Fruit fly (Drosophila melanogaster) whole organism, prepupa: ENCODE data around the gene akirin.
A peak's percentile ranks its signal among the peaks of the same experiment; 100 is the strongest.

Experiments
- Blimp-1 ChIP-seq: fragments of 200-800 bp; sonication (Bioruptor generic); optimal IDR thresholded peaks from 3 replicates; lab custom pipeline; 2017; ENCODE audit warnings: missing biosample characterization, missing genetic modification characterization, mild to moderate bottlenecking, moderate library complexity, missing genetic modification reagents
- CG10631 ChIP-seq: fragments of 200-800 bp; sonication (Bioruptor generic); optimal IDR thresholded peaks from 2 replicates; lab custom pipeline; 2016; ENCODE audit warnings: missing biosample characterization, missing genetic modification characterization
- CG10669 ChIP-seq: fragments of 200-800 bp; sonication (Bioruptor generic); optimal IDR thresholded peaks from 3 replicates; lab custom pipeline; 2018; ENCODE audit warnings: missing biosample characterization, mild to moderate bottlenecking, missing genetic modification characterization, moderate library complexity
- CG11294 ChIP-seq: fragments of 200-800 bp; sonication (Bioruptor generic); IDR thresholded peaks from 2 replicates; pipeline ENCODE4 v1.3.6; 2022; ENCODE audit warnings: missing biosample characterization, missing genetic modification characterization
- CG11762 ChIP-seq: fragments of 200-800 bp; sonication (Bioruptor generic); optimal IDR thresholded peaks from 3 replicates; lab custom pipeline; 2016; ENCODE audit warnings: missing biosample characterization, missing genetic modification characterization; ENCODE audit not compliant: insufficient read depth
- CG11902 ChIP-seq: fragments of 200-800 bp; sonication (Bioruptor generic); optimal IDR thresholded peaks from 3 replicates; lab custom pipeline; 2016; ENCODE audit warnings: missing biosample characterization, missing genetic modification characterization
- CG15336 ChIP-seq: fragments of 200-800 bp; sonication (Bioruptor generic); IDR thresholded peaks from 2 replicates; pipeline ENCODE4 v1.3.6; 2022; ENCODE audit warnings: missing biosample characterization, missing genetic modification characterization
- CG1621 ChIP-seq: fragments of 200-800 bp; sonication (Bioruptor generic); optimal IDR thresholded peaks from 3 replicates; lab custom pipeline; 2018; ENCODE audit warnings: missing biosample characterization, mild to moderate bottlenecking, missing genetic modification characterization
- CG16779 ChIP-seq: fragments of 200-800 bp; sonication (Bioruptor generic); optimal IDR thresholded peaks from 3 replicates; lab custom pipeline; 2017; ENCODE audit warnings: missing biosample characterization, mild to moderate bottlenecking, missing genetic modification characterization
- CG3032 ChIP-seq: fragments of 200-800 bp; optimal IDR thresholded peaks from 2 replicates; lab custom pipeline; 2019; ENCODE audit warnings: missing biosample characterization, mild to moderate bottlenecking, missing genetic modification characterization, moderate library complexity
- CG31627 ChIP-seq: fragments of 200-800 bp; sonication (Bioruptor generic); optimal IDR thresholded peaks from 3 replicates; lab custom pipeline; 2016; ENCODE audit warnings: missing biosample characterization, missing genetic modification characterization
- CG32006 ChIP-seq: fragments of 200-800 bp; sonication (Bioruptor generic); optimal IDR thresholded peaks from 3 replicates; lab custom pipeline; 2017; ENCODE audit warnings: missing biosample characterization, mild to moderate bottlenecking, missing genetic modification characterization
- CG34406 ChIP-seq: fragments of 200-800 bp; sonication (Bioruptor generic); optimal IDR thresholded peaks from 3 replicates; lab custom pipeline; 2016; ENCODE audit warnings: missing biosample characterization, missing genetic modification characterization
- CG3919 ChIP-seq: fragments of 200-800 bp; sonication (Bioruptor generic); optimal IDR thresholded peaks from 3 replicates; lab custom pipeline; 2016; ENCODE audit warnings: missing biosample characterization, missing genetic modification characterization
- CG4318 ChIP-seq: fragments of 200-800 bp; sonication (Bioruptor generic); optimal IDR thresholded peaks from 3 replicates; lab custom pipeline; 2017; ENCODE audit warnings: missing biosample characterization, mild to moderate bottlenecking, missing genetic modification characterization
- CG6163 ChIP-seq: fragments of 200-800 bp; sonication (Bioruptor generic); IDR thresholded peaks from 3 replicates; pipeline ENCODE4 v1.3.6; 2022; ENCODE audit warnings: missing biosample characterization, missing genetic modification characterization
- CG6276 ChIP-seq: fragments of 200-800 bp; sonication (Bioruptor generic); optimal IDR thresholded peaks from 2 replicates; lab custom pipeline; 2017; ENCODE audit warnings: missing biosample characterization, mild to moderate bottlenecking, missing genetic modification characterization
- CG6792 ChIP-seq: fragments of 200-800 bp; sonication (Bioruptor generic); optimal IDR thresholded peaks from 3 replicates; lab custom pipeline; 2016; ENCODE audit warnings: missing biosample characterization, missing genetic modification characterization
- CG6808 ChIP-seq: fragments of 200-800 bp; sonication (Bioruptor generic); optimal IDR thresholded peaks from 3 replicates; lab custom pipeline; 2017; ENCODE audit warnings: missing biosample characterization, missing genetic modification characterization, mild to moderate bottlenecking, moderate library complexity, missing genetic modification reagents
- CG6854 ChIP-seq: fragments of 200-800 bp; sonication (Bioruptor generic); optimal IDR thresholded peaks from 2 replicates; lab custom pipeline; 2017; ENCODE audit warnings: missing biosample characterization, mild to moderate bottlenecking, missing genetic modification characterization
- CG7368 ChIP-seq: fragments of 200-800 bp; sonication (Bioruptor generic); optimal IDR thresholded peaks from 3 replicates; lab custom pipeline; 2016; ENCODE audit warnings: missing biosample characterization, missing genetic modification characterization
- CG8119 ChIP-seq: fragments of 200-800 bp; sonication (Bioruptor generic); IDR thresholded peaks from 3 replicates; pipeline ENCODE4 v1.3.6; 2022; ENCODE audit warnings: missing biosample characterization, missing genetic modification characterization
- CG8319 ChIP-seq: fragments of 200-800 bp; sonication (Bioruptor generic); optimal IDR thresholded peaks from 3 replicates; lab custom pipeline; 2016; ENCODE audit warnings: missing biosample characterization, missing genetic modification characterization
- Eip78C ChIP-seq: fragments of 200-800 bp; sonication (Bioruptor generic); peaks from one replicate; lab custom pipeline; 2016; ENCODE audit warnings: missing biosample characterization, missing genetic modification characterization
- Eip93F ChIP-seq: fragments of 200-800 bp; sonication (Bioruptor generic); optimal IDR thresholded peaks from 2 replicates; lab custom pipeline; 2016; ENCODE audit warnings: missing biosample characterization, mild to moderate bottlenecking, missing genetic modification characterization
- Ets21C ChIP-seq: fragments of 200-800 bp; sonication (Bioruptor generic); optimal IDR thresholded peaks from 3 replicates; lab custom pipeline; 2016; ENCODE audit warnings: missing biosample characterization, missing genetic modification characterization
- Hr38 ChIP-seq: sonication (Bioruptor generic); optimal IDR thresholded peaks from 2 replicates; lab custom pipeline; 2016; ENCODE audit warnings: missing biosample characterization, missing genetic modification characterization
- Hr39 ChIP-seq: fragments of 200-800 bp; sonication (Bioruptor generic); optimal IDR thresholded peaks from 2 replicates; lab custom pipeline; 2016; ENCODE audit warnings: missing biosample characterization, missing genetic modification characterization
- Hr4 ChIP-seq: fragments of 200-800 bp; sonication (Bioruptor generic); optimal IDR thresholded peaks from 3 replicates; lab custom pipeline; 2016; ENCODE audit warnings: missing biosample characterization, missing genetic modification characterization
- Lpt ChIP-seq: fragments of 200-800 bp; sonication (Bioruptor generic); optimal IDR thresholded peaks from 3 replicates; lab custom pipeline; 2016; ENCODE audit warnings: missing biosample characterization, missing genetic modification characterization
- OdsH ChIP-seq: fragments of 200-800 bp; sonication (Bioruptor generic); optimal IDR thresholded peaks from 3 replicates; lab custom pipeline; 2016; ENCODE audit warnings: missing biosample characterization, missing genetic modification characterization
- Sox102F ChIP-seq: fragments of 200-800 bp; sonication (Bioruptor generic); optimal IDR thresholded peaks from 2 replicates; lab custom pipeline; 2016; ENCODE audit warnings: missing biosample characterization, mild to moderate bottlenecking, missing genetic modification characterization
- Sox14 ChIP-seq: fragments of 200-800 bp; sonication (Bioruptor generic); optimal IDR thresholded peaks from 3 replicates; lab custom pipeline; 2016; ENCODE audit warnings: missing biosample characterization, missing genetic modification characterization
- Sox15 ChIP-seq: fragments of 200-800 bp; sonication (Bioruptor generic); optimal IDR thresholded peaks from 3 replicates; lab custom pipeline; 2016; ENCODE audit warnings: missing biosample characterization, missing genetic modification characterization
- acj6 ChIP-seq: fragments of 200-800 bp; sonication (Bioruptor generic); optimal IDR thresholded peaks from 3 replicates; lab custom pipeline; 2016; ENCODE audit warnings: missing biosample characterization, missing genetic modification characterization
- cyc ChIP-seq: fragments of 200-800 bp; sonication (Bioruptor generic); optimal IDR thresholded peaks from 3 replicates; lab custom pipeline; 2016; ENCODE audit warnings: missing biosample characterization, missing genetic modification characterization
- eg ChIP-seq: fragments of 200-800 bp; sonication (Bioruptor generic); IDR thresholded peaks from 3 replicates; pipeline ENCODE4 v1.3.6; 2022; ENCODE audit warnings: missing biosample characterization, missing genetic modification characterization
- fd59A ChIP-seq: fragments of 200-800 bp; sonication (Bioruptor generic); optimal IDR thresholded peaks from 2 replicates; lab custom pipeline; 2017; ENCODE audit warnings: missing biosample characterization, mild to moderate bottlenecking, missing genetic modification characterization, missing genetic modification reagents
- fd85E ChIP-seq: fragments of 200-800 bp; sonication (Bioruptor generic); optimal IDR thresholded peaks from 3 replicates; lab custom pipeline; 2016; ENCODE audit warnings: missing biosample characterization, missing genetic modification characterization
- fkh ChIP-seq: fragments of 200-800 bp; sonication (Bioruptor generic); optimal IDR thresholded peaks from 3 replicates; lab custom pipeline; 2017; ENCODE audit warnings: missing biosample characterization, mild to moderate bottlenecking, missing genetic modification characterization, moderate library complexity
- lz ChIP-seq: fragments of 200-800 bp; sonication (Bioruptor generic); optimal IDR thresholded peaks from 3 replicates; lab custom pipeline; 2016; ENCODE audit warnings: missing biosample characterization, missing genetic modification characterization
- pdm3 ChIP-seq: fragments of 200-800 bp; sonication (Bioruptor generic); optimal IDR thresholded peaks from 3 replicates; lab custom pipeline; 2016; ENCODE audit warnings: missing biosample characterization, missing genetic modification characterization
- ss ChIP-seq, 2 experiments: fragments of 200-800 bp; sonication (Bioruptor generic); optimal IDR thresholded peaks; 2 replicates in 1 of 2; 3 replicates in 1 of 2; lab custom pipeline; 2017 to 2018; ENCODE audit warnings: mild to moderate bottlenecking in 2 of 2, missing biosample characterization in 2 of 2, missing genetic modification characterization in 2 of 2, moderate library complexity in 1 of 2
- svp ChIP-seq: fragments of 200-800 bp; sonication (Bioruptor generic); peaks from one replicate; lab custom pipeline; 2016; ENCODE audit warnings: missing biosample characterization, missing genetic modification characterization
- topi ChIP-seq: fragments of 200-800 bp; sonication (Bioruptor generic); optimal IDR thresholded peaks from 3 replicates; lab custom pipeline; 2016; ENCODE audit warnings: missing biosample characterization, missing genetic modification characterization

The akirin gene

DNA sequence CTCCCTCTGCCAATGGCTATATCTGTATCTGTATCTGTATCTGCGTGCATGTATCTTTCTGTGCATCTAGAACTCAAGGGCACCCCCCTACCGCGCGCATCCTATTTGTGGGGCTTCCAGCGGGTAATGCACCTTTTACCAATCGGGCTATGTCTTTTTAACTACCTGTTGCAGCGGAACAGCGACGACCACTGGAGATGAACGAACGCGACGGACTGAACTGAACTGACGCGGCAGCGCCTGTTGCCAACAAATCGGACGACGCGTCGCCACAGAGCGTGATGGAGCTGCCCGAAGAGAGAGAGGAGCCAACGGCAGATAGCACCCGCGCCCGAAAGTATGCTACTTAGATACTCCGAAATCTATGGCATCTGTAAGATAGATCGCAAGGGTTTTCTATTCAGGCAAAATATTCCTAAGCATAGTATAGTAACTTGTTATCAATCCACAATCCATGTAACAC is 24.6 kb upstream of the akirin start, which contains the start of gene Cln7 (continued):
- TF ChIP-seq Eip93F (GFP tag; lab: Kevin White, UChicago) (peak; percentile 78), CG6163 (GFP tag; lab: Robert Waterston, UW) (peak; percentile 90), CG15336 (GFP tag; lab: Robert Waterston, UW) (peak; percentile 63), CG34406 (GFP tag; lab: Kevin White, UChicago) (peak; percentile 54), CG3919 (peak; percentile 47), eg (GFP tag; lab: Robert Waterston, UW) (peak; percentile 77; the same call in 2 of the 3 replicates), CG32006 (no peak), Sox102F (GFP tag; lab: Kevin White, UChicago) (no peak), Blimp-1 (peak; percentile 2), Hr39 (GFP tag; lab: Kevin White, UChicago) (no peak), CG4318 (GFP tag; lab: Kevin White, UChicago) (no peak), fd85E (GFP tag; lab: Kevin White, UChicago) (peak; percentile 79), Eip78C (GFP tag; lab: Kevin White, UChicago) (peak; percentile 83), CG31627 (GFP tag; lab: Kevin White, UChicago) (no peak)

DNA sequence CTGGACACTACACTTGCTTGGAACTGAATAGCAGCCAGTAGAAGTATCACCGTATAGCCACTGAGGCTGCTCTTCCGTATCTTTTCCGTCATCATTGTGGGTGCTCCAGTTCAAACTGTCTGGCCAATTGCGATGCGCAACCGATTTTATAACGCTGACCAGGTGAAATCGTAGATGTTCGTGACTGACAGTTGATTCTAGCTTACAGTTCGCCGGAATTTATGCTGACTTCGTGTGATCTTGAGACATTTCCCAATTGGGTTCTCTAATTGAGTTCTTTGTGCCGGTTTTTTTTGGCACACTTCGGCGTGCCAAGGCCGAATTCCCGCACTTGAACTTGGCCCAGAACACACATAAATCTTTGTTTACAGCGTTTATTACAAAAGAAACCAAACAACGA is 22.7 kb upstream of the akirin start, which contains the start of gene CG14834:
Gene CG14834, minus strand, starts transcription at position 173 of the 400 bp plus-strand sequence.
- no peak for TF ChIP-seq Sox15
- no peak for TF ChIP-seq Blimp-1
- TF ChIP-seq Sox14: no peak
- TF ChIP-seq CG11902 (GFP tag; lab: Kevin White, UChicago): no peak
- TF ChIP-seq CG8119 (GFP tag; lab: Robert Waterston, UW): no peak
- no peak for TF ChIP-seq Hr39 (GFP tag; lab: Kevin White, UChicago)
- TF ChIP-seq topi (GFP tag; lab: Kevin White, UChicago): no peak
- TF ChIP-seq fkh (GFP tag; lab: Kevin White, UChicago): no peak
- TF ChIP-seq CG6792: no peak
- no peak for TF ChIP-seq OdsH

DNA sequence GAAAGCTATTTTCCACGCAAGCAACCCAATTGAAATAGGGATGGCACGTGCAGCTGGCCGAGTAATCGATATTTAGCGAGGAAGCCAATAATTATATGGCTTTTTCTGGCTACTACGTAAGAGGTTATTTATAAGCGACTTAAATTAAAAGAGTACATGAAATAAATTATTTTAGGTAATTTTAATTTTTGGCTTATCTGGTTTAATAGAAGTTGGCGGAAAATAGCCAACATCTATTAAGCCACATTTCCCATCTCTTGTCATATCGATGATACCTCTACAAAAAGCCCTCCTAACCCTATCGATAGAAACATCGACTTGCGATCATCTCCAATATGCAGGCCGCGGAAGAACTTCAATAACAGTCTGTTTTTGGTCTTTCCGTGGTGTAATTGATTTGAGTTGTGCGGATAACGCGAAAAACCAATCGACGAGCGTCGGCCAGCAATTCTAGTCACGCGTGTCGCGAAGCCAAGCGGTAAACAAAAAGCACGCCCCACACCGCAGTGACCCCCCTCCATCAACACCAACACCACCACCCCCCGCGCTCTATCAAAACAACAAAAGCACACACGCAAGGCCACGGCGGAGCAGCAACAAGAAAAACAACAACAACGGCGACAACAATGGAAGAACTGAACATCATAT is 21.5 kb upstream of the akirin start, which contains the start of the genes Srp19 and qm:
Gene Srp19, minus strand, starts transcription at position 51 of the 648 bp plus-strand sequence.
Gene qm, plus strand, starts transcription at position 330 of the 648 bp plus-strand sequence.
- TF ChIP-seq CG11294 (GFP tag; lab: Robert Waterston, UW) (no peak), pdm3 (GFP tag; lab: Kevin White, UChicago) (no peak), fd85E (GFP tag; lab: Kevin White, UChicago) (no peak), CG15336 (GFP tag; lab: Robert Waterston, UW) (no peak), CG6792 (peak; percentile 5), CG3032 (peak; percentile 33), CG11902 (GFP tag; lab: Kevin White, UChicago) (no peak), Ets21C (GFP tag; lab: Kevin White, UChicago) (no peak), CG16779 (tag; lab: Kevin White, UChicago) (no peak), cyc (GFP tag; lab: Kevin White, UChicago) (peak; percentile 23), Hr4 (no peak), lz (GFP tag; lab: Kevin White, UChicago) (peak; percentile 66), CG3919 (peak; percentile 38), CG4318 (GFP tag; lab: Kevin White, UChicago) (no peak), CG6163 (GFP tag; lab: Robert Waterston, UW) (no peak; the same call in 2 of the 3 replicates), CG31627 (GFP tag; lab: Kevin White, UChicago) (peak; percentile 50), svp (GFP tag; lab: Kevin White, UChicago) (no peak), fd59A (GFP tag; lab: Kevin White, UChicago) (no peak), CG6808 (GFP tag; lab: Kevin White, UChicago) (no peak), Eip78C (GFP tag; lab: Kevin White, UChicago) (peak; percentile 52), Blimp-1 (no peak), fkh (GFP tag; lab: Kevin White, UChicago) (peak; percentile 74), Sox102F (GFP tag; lab: Kevin White, UChicago) (no peak), ss (GFP tag; optimal IDR thresholded peaks at IDR 0.05; lab: Kevin White, UChicago) (peak; percentile 67 to 90), CG10669 (no peak), CG1621 (tag; lab: Kevin White, UChicago) (peak; percentile 35), Hr38 (GFP tag; lab: Kevin White, UChicago) (no peak), Lpt (GFP tag; lab: Kevin White, UChicago) (no peak), CG11762 (GFP tag; lab: Kevin White, UChicago) (no peak), CG32006 (peak; percentile 15), acj6 (GFP tag; lab: Kevin White, UChicago) (no peak), Sox15 (no peak), CG6276 (GFP tag; lab: Kevin White, UChicago) (no peak), CG10631 (GFP tag; lab: Kevin White, UChicago) (peak; percentile 60), Hr39 (GFP tag; lab: Kevin White, UChicago) (peak; percentile 31), CG8319 (GFP tag; lab: Kevin White, UChicago) (no peak), CG6854 (peak; percentile 65), CG7368 (GFP tag; lab: Kevin White, UChicago) (no peak)
